Worm (Caenorhabditis elegans) whole organism, L1 larva: ENCODE results near the gene nhr-122.
"Not testable (repeated sequence)": the region's sequence is repeated elsewhere in the genome, so short reads cannot be mapped to it uniquely, and the experiment has no call there.

Experiments
- C16A3.4 ChIP-seq: fragments of 150-350 bp; optimal IDR thresholded peaks from 2 replicates; lab custom pipeline; 2014; ENCODE audit warnings: missing biosample characterization, missing genetic modification characterization
- aly-2 ChIP-seq: fragments of 150-350 bp; optimal IDR thresholded peaks from 2 replicates; lab custom pipeline; 2014; ENCODE audit warnings: missing biosample characterization, missing genetic modification characterization
- blmp-1 ChIP-seq: fragments of 150-350 bp; optimal IDR thresholded peaks from 2 replicates; lab custom pipeline; 2014; ENCODE audit warnings: missing biosample characterization, missing genetic modification characterization
- ceh-82 ChIP-seq, 3 experiments: fragments of 150-350 bp in 1 of 3; sonication (generic microtip) in 2 of 3; optimal IDR thresholded peaks; 2 replicates each; lab custom pipeline; 2014 to 2017; ENCODE audit warnings: missing biosample characterization in 3 of 3, missing genetic modification characterization in 3 of 3
- ces-1 ChIP-seq: fragments of 150-350 bp; optimal IDR thresholded peaks from 2 replicates; lab custom pipeline; 2014; ENCODE audit warnings: missing biosample characterization, missing genetic modification reagents, missing genetic modification characterization
- dpl-1 ChIP-seq, 3 experiments: fragments of 150-350 bp in 2 of 3; sonication (generic microtip) in 1 of 3; optimal IDR thresholded peaks; 2 replicates each; lab custom pipeline; 2014 to 2017; ENCODE audit warnings: missing biosample characterization in 3 of 3, missing genetic modification characterization in 3 of 3, missing genetic modification reagents in 3 of 3
- dsc-1 ChIP-seq: sonication (generic microtip); optimal IDR thresholded peaks from 2 replicates; lab custom pipeline; 2016; ENCODE audit warnings: mild to moderate bottlenecking, missing genetic modification characterization, missing compliant biosample characterization
- efl-1 ChIP-seq, 4 experiments: fragments of 150-350 bp; optimal IDR thresholded peaks in 3 of 4; peaks in 1 of 4; 1 replicate in 1 of 4; 2 replicates in 3 of 4; lab custom pipeline; 2014; ENCODE audit warnings: missing biosample characterization in 2 of 4, missing genetic modification characterization in 2 of 4, missing genetic modification reagents in 2 of 4
- elt-2 ChIP-seq: sonication (generic microtip); optimal IDR thresholded peaks from 2 replicates; lab custom pipeline; 2016; ENCODE audit warnings: missing genetic modification characterization, mild to moderate bottlenecking, inconsistent platforms, missing compliant biosample characterization, missing genetic modification reagents
- elt-3 ChIP-seq, 6 experiments: fragments of 150-350 bp in 1 of 6; sonication (generic microtip); optimal IDR thresholded peaks; 2 replicates each; lab custom pipeline; 2017 to 2018; ENCODE audit warnings: missing biosample characterization in 6 of 6, missing genetic modification characterization in 6 of 6, inconsistent platforms in 1 of 6
- fkh-8 ChIP-seq: sonication (generic microtip); optimal IDR thresholded peaks from 2 replicates; lab custom pipeline; 2016; ENCODE audit warnings: mild to moderate bottlenecking, missing genetic modification characterization, missing compliant biosample characterization
- grh-1 ChIP-seq: fragments of 200-800 bp; sonication (Bioruptor generic); IDR thresholded peaks from 2 replicates; pipeline ENCODE4 v1.3.6; 2022; ENCODE audit warnings: missing genetic modification reagents, missing genetic modification characterization, missing compliant biosample characterization
- hlh-17 ChIP-seq: fragments of 200-800 bp; sonication (Bioruptor generic); optimal IDR thresholded peaks from 2 replicates; lab custom pipeline; 2018; ENCODE audit warnings: missing genetic modification characterization, mild to moderate bottlenecking, missing compliant biosample characterization, moderate library complexity, borderline replicate concordance
- hlh-4 ChIP-seq: sonication (generic microtip); optimal IDR thresholded peaks from 2 replicates; lab custom pipeline; 2016; ENCODE audit warnings: mild to moderate bottlenecking, missing genetic modification characterization, missing compliant biosample characterization
- hpl-2 ChIP-seq: fragments of 150-350 bp; optimal IDR thresholded peaks from 2 replicates; lab custom pipeline; 2014; ENCODE audit warnings: missing biosample characterization, missing genetic modification reagents, missing genetic modification characterization
- irx-1 ChIP-seq: sonication (generic microtip); optimal IDR thresholded peaks from 2 replicates; lab custom pipeline; 2016; ENCODE audit warnings: missing genetic modification characterization, missing compliant biosample characterization
- jun-1 ChIP-seq: fragments of 150-350 bp; optimal IDR thresholded peaks from 2 replicates; lab custom pipeline; 2014; ENCODE audit warnings: missing biosample characterization, missing genetic modification reagents, missing genetic modification characterization
- lin-13 ChIP-seq: fragments of 150-350 bp; optimal IDR thresholded peaks from 2 replicates; lab custom pipeline; 2014; ENCODE audit warnings: missing biosample characterization, missing genetic modification reagents, missing genetic modification characterization
- lin-14 ChIP-seq: fragments of 200-800 bp; sonication (Bioruptor generic); optimal IDR thresholded peaks from 2 replicates; lab custom pipeline; 2018; ENCODE audit warnings: mild to moderate bottlenecking, missing genetic modification characterization, moderate library complexity, missing compliant biosample characterization
- lin-15B ChIP-seq: fragments of 150-350 bp; sonication (generic microtip); optimal IDR thresholded peaks from 3 replicates; lab custom pipeline; 2014; ENCODE audit warnings: missing biosample characterization, missing genetic modification characterization
- lin-35 ChIP-seq, 2 experiments: fragments of 150-350 bp; optimal IDR thresholded peaks; 2 replicates each; lab custom pipeline; 2014; ENCODE audit warnings: missing biosample characterization in 2 of 2, missing genetic modification characterization in 2 of 2, missing genetic modification reagents in 2 of 2
- lir-3 ChIP-seq: sonication (generic microtip); optimal IDR thresholded peaks from 2 replicates; lab custom pipeline; 2016; ENCODE audit warnings: mild to moderate bottlenecking, missing genetic modification characterization, moderate library complexity, missing compliant biosample characterization; ENCODE audit not compliant: poor library complexity
- lsy-2 ChIP-seq, 2 experiments: fragments of 150-350 bp; optimal IDR thresholded peaks; 2 replicates each; lab custom pipeline; 2014; ENCODE audit warnings: missing biosample characterization in 2 of 2, missing genetic modification characterization in 2 of 2
- mep-1 ChIP-seq: fragments of 150-350 bp; optimal IDR thresholded peaks from 2 replicates; lab custom pipeline; 2014; ENCODE audit warnings: missing biosample characterization, missing genetic modification characterization
- nhr-11 ChIP-seq: fragments of 150-350 bp; optimal IDR thresholded peaks from 2 replicates; lab custom pipeline; 2014; ENCODE audit warnings: missing biosample characterization, missing genetic modification characterization
- nhr-12 ChIP-seq: sonication (generic microtip); optimal IDR thresholded peaks from 2 replicates; lab custom pipeline; 2017; ENCODE audit warnings: missing biosample characterization, missing genetic modification characterization
- nhr-20 ChIP-seq: sonication (generic microtip); optimal IDR thresholded peaks from 2 replicates; lab custom pipeline; 2016; ENCODE audit warnings: mild to moderate bottlenecking, missing genetic modification characterization, missing compliant biosample characterization
- nhr-28 ChIP-seq: fragments of 150-350 bp; optimal IDR thresholded peaks from 2 replicates; lab custom pipeline; 2014; ENCODE audit warnings: missing biosample characterization, missing genetic modification characterization
- nhr-47 ChIP-seq: sonication (generic microtip); optimal IDR thresholded peaks from 2 replicates; lab custom pipeline; 2016; ENCODE audit warnings: mild to moderate bottlenecking, missing genetic modification characterization, moderate library complexity, missing compliant biosample characterization
- nhr-71 ChIP-seq: sonication (generic microtip); optimal IDR thresholded peaks from 2 replicates; lab custom pipeline; 2016; ENCODE audit warnings: mild to moderate bottlenecking, missing genetic modification characterization, moderate library complexity, missing compliant biosample characterization
- nhr-76 ChIP-seq: sonication (generic microtip); optimal IDR thresholded peaks from 2 replicates; lab custom pipeline; 2017; ENCODE audit warnings: missing biosample characterization, missing genetic modification characterization
- nhr-85 ChIP-seq: sonication (generic microtip); peaks from one replicate; lab custom pipeline; 2016; ENCODE audit warnings: missing genetic modification characterization, inconsistent platforms, missing compliant biosample characterization
- pqm-1 ChIP-seq: sonication (generic microtip); optimal IDR thresholded peaks from 3 replicates; lab custom pipeline; 2017; ENCODE audit warnings: missing biosample characterization, missing genetic modification characterization
- rnt-1 ChIP-seq: sonication (generic microtip); optimal IDR thresholded peaks from 2 replicates; lab custom pipeline; 2016; ENCODE audit warnings: mild to moderate bottlenecking, missing genetic modification characterization, moderate library complexity, missing compliant biosample characterization
- snpc-4 ChIP-seq: fragments of 150-350 bp; optimal IDR thresholded peaks from 2 replicates; lab custom pipeline; 2014; ENCODE audit warnings: missing biosample characterization, missing genetic modification characterization
- snu-23 ChIP-seq: sonication (generic microtip); optimal IDR thresholded peaks from 2 replicates; lab custom pipeline; 2016; ENCODE audit warnings: missing genetic modification characterization, missing compliant biosample characterization
- tbx-2 ChIP-seq: sonication (generic microtip); optimal IDR thresholded peaks from 2 replicates; lab custom pipeline; 2016; ENCODE audit warnings: missing genetic modification characterization, missing compliant biosample characterization
- unc-86 ChIP-seq: sonication (generic microtip); optimal IDR thresholded peaks from 2 replicates; lab custom pipeline; 2016; ENCODE audit warnings: missing genetic modification characterization, missing compliant biosample characterization
- vab-15 ChIP-seq: sonication (generic microtip); optimal IDR thresholded peaks from 2 replicates; lab custom pipeline; 2017; ENCODE audit warnings: missing genotype, mild to moderate bottlenecking, missing genetic modification characterization, missing compliant biosample characterization
- ztf-4 ChIP-seq: fragments of 150-350 bp; optimal IDR thresholded peaks from 2 replicates; lab custom pipeline; 2014; ENCODE audit warnings: missing biosample characterization, missing genetic modification characterization

The nhr-122 gene

ce11 chrIV:1602936-1603457 is 10.7 kb upstream of the nhr-122 start:
- TF ChIP-seq ces-1 (no peak), ceh-82 (tag; optimal IDR thresholded peaks at IDR 0.05; lab: Kevin White, UChicago) (no peak), fkh-8 (tag; lab: Kevin White, UChicago) (no peak), pqm-1 (tag; lab: Kevin White, UChicago) (no peak), efl-1 (optimal IDR thresholded peaks at IDR 0.05; lab: Kevin White, UChicago) (no peak), efl-1 (GFP tag; optimal IDR thresholded peaks at IDR 0.05 in 1 of 2; lab: Kevin White, UChicago) (no peak)

ce11 chrIV:1605276-1605762 is 8.4 kb upstream of the nhr-122 start, which contains the start of gene Y41D4B.11:
Gene Y41D4B.11, plus strand, starts transcription at chrIV:1605712.
- no peak for TF ChIP-seq fkh-8 (tag; lab: Kevin White, UChicago)
- no peak for TF ChIP-seq lin-15B
- no peak for TF ChIP-seq ces-1
- TF ChIP-seq blmp-1 (tag; lab: Kevin White, UChicago): no peak
- TF ChIP-seq lin-35 (GFP tag; optimal IDR thresholded peaks at IDR 0.05; lab: Kevin White, UChicago): no peak
- TF ChIP-seq ztf-4: no peak
- no peak for TF ChIP-seq hlh-4
- no peak for TF ChIP-seq nhr-11 (tag; lab: Kevin White, UChicago)
- no peak for TF ChIP-seq nhr-76 (tag; lab: Kevin White, UChicago)
- no peak for TF ChIP-seq elt-2
- TF ChIP-seq vab-15 (tag; lab: Kevin White, UChicago): no peak
- no peak for TF ChIP-seq nhr-12 (tag; lab: Kevin White, UChicago)

DNA sequence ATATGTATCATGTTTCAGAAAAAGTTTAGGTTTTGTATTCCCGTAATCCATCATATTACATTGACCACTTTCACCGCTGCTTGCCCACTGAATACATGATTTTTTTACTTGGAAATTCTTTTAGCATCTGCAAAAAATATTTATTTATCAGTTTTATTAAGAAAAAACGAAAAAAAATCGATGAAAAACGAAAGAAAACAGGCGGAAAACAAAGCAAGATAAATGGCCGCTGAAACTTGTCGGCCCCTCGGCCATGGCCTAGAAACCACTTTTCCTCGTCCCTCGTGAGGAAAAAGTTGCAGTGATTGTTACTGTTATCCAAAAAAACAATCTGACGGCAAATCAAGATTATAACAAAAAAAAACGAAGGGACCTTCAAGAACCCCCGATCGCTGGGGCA is 3.7 kb upstream of the nhr-122 start, which contains the start of gene dsl-3:
Gene dsl-3, plus strand, starts transcription at position 301 of the 400 bp plus-strand sequence.
- TF ChIP-seq jun-1, nhr-47, C16A3.4 (tag; lab: Kevin White, UChicago): not testable (repeated sequence)

ce11 chrIV:1619519-1620311 is 6.0 kb downstream of the nhr-122 start, which contains the start of gene nhr-92:
Gene nhr-92, plus strand, starts transcription at chrIV:1620094.
- TF ChIP-seq fkh-8 (tag; lab: Kevin White, UChicago): no peak
- no peak for TF ChIP-seq efl-1 (optimal IDR thresholded peaks at IDR 0.05; lab: Kevin White, UChicago)
- peak in 1 of 2 experiments; percentile 62 for TF ChIP-seq efl-1 (GFP tag; optimal IDR thresholded peaks at IDR 0.05 in 1 of 2; lab: Kevin White, UChicago)
- peak; percentile 57 for TF ChIP-seq blmp-1 (tag; lab: Kevin White, UChicago)
- TF ChIP-seq nhr-71 (tag; lab: Kevin White, UChicago): no peak
- TF ChIP-seq lin-35 (GFP tag; optimal IDR thresholded peaks at IDR 0.05; lab: Kevin White, UChicago): peak in 1 of 2 experiments; percentile 33

DNA sequence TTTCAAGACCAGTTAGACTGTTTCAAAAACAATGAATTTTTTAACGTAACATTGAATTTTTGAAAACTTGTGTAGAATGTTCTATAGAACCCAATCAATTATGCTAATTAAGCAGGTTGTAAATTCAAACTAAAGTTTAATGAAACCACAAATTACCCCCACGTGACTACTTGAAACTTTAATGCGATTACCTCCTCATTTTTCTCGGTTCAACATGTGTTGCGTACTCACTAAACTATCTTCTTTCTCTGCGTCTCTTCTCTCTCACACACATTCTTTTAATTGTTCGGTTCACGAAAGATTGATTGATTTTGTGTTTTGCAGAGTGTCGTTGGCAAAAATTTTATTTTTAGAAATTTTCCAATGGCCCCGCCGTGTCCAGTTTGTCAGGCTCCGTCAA is 10.0 kb downstream of the nhr-122 start, which contains the start of gene nhr-87:
Gene nhr-87, plus strand, starts transcription at position 318 of the 400 bp plus-strand sequence.
- no peak for TF ChIP-seq unc-86 (tag; lab: Kevin White, UChicago)
- peak; percentile 58 for TF ChIP-seq tbx-2
- TF ChIP-seq dsc-1: peak; percentile 56
- peak; percentile 81 for TF ChIP-seq snu-23 (GFP tag; lab: Kevin White, UChicago)
- TF ChIP-seq dpl-1 (GFP tag; optimal IDR thresholded peaks at IDR 0.05; lab: Kevin White, UChicago): peak in 2 of 3 experiments; percentile 23 to 33
- no peak for TF ChIP-seq hpl-2 (GFP tag; lab: Kevin White, UChicago)
- TF ChIP-seq lin-13: peak; percentile 10
- peak; percentile 98 for TF ChIP-seq nhr-85 (tag; lab: Kevin White, UChicago)
- TF ChIP-seq blmp-1 (tag; lab: Kevin White, UChicago): peak; percentile 36
- peak; percentile 89 for TF ChIP-seq nhr-71 (tag; lab: Kevin White, UChicago)
- peak; percentile 58 for TF ChIP-seq nhr-47 (tag; lab: Kevin White, UChicago)
- peak; percentile 88 for TF ChIP-seq vab-15 (tag; lab: Kevin White, UChicago)
- peak; percentile 82 for TF ChIP-seq mep-1 (tag; lab: Kevin White, UChicago)
- peak; percentile 63 to 66 for TF ChIP-seq lsy-2 (tag; optimal IDR thresholded peaks at IDR 0.05; lab: Kevin White, UChicago)
- peak; percentile 78 for TF ChIP-seq grh-1 (GFP tag; lab: Robert Waterston, UW)
- peak; percentile 36 to 68 for TF ChIP-seq lin-35 (GFP tag; optimal IDR thresholded peaks at IDR 0.05; lab: Kevin White, UChicago)
- TF ChIP-seq nhr-20 (tag; lab: Kevin White, UChicago): peak; percentile 84
- peak; percentile 52 for TF ChIP-seq lir-3 (tag; lab: Kevin White, UChicago)
- TF ChIP-seq aly-2 (tag; lab: Kevin White, UChicago): no peak
- no peak for TF ChIP-seq nhr-28
- TF ChIP-seq irx-1 (tag; lab: Kevin White, UChicago): peak; percentile 64
- no peak for TF ChIP-seq snpc-4 (tag; lab: Kevin White, UChicago)
- peak in 2 of 6 experiments; percentile 17 to 28 for TF ChIP-seq elt-3 (tag; optimal IDR thresholded peaks at IDR 0.05; lab: Kevin White, UChicago)
- peak; percentile 87 for TF ChIP-seq rnt-1
- TF ChIP-seq lin-14 (GFP tag; lab: Kevin White, UChicago): peak; percentile 92
- TF ChIP-seq hlh-17 (GFP tag; lab: Kevin White, UChicago): no peak
